Worm (Caenorhabditis elegans) whole organism, L4 larva: ENCODE data around the gene srv-32.

ENCODE experiments used
- D1046.2 ChIP-seq: fragments of 200-800 bp; sonication (Bioruptor generic); IDR thresholded peaks from 2 replicates; pipeline ENCODE4 v1.3.6; 2022; ENCODE audit warnings: missing genetic modification characterization, missing compliant biosample characterization
- F10B5.3 ChIP-seq: sonication (generic microtip); optimal IDR thresholded peaks from 2 replicates; lab custom pipeline; 2016; ENCODE audit warnings: mild to moderate bottlenecking, missing genetic modification characterization, missing compliant biosample characterization
- F26F4.8 ChIP-seq: fragments of 200-800 bp; sonication (Bioruptor generic); conservative IDR thresholded peaks from 2 replicates; pipeline ENCODE4 v1.3.6; 2022; ENCODE audit warnings: missing genetic modification characterization, missing compliant biosample characterization
- F37D6.2 ChIP-seq: sonication (generic microtip); optimal IDR thresholded peaks from 2 replicates; lab custom pipeline; 2016; ENCODE audit warnings: mild to moderate bottlenecking, missing genetic modification characterization, missing compliant biosample characterization
- F44E2.7 ChIP-seq: fragments of 200-800 bp; sonication (Bioruptor generic); IDR thresholded peaks from 2 replicates; pipeline ENCODE4 v2.1.2; 2022; ENCODE audit warnings: missing genetic modification characterization, missing compliant biosample characterization
- F49E8.2 ChIP-seq: sonication (generic microtip); optimal IDR thresholded peaks from 2 replicates; lab custom pipeline; 2016; ENCODE audit warnings: missing compliant biosample characterization, mild to moderate bottlenecking, missing genetic modification characterization, borderline replicate concordance
- R02D3.7 ChIP-seq: fragments of 150-350 bp; sonication (generic microtip); optimal IDR thresholded peaks from 3 replicates; lab custom pipeline; 2014; ENCODE audit warnings: missing biosample characterization, missing genetic modification characterization
- T26A8.4 ChIP-seq: fragments of 200-800 bp; sonication (Bioruptor generic); IDR thresholded peaks from 2 replicates; pipeline ENCODE4 v1.3.6; 2022; ENCODE audit warnings: missing genetic modification characterization, missing compliant biosample characterization
- Y5F2A.4 ChIP-seq: fragments of 200-800 bp; sonication (Bioruptor generic); optimal IDR thresholded peaks from 2 replicates; lab custom pipeline; 2018; ENCODE audit warnings: mild to moderate bottlenecking, missing genetic modification characterization, missing compliant biosample characterization
- Y75B8A.6 ChIP-seq: fragments of 200-800 bp; sonication (Bioruptor generic); IDR thresholded peaks from 2 replicates; pipeline ENCODE4 v1.3.6; 2022; ENCODE audit warnings: missing genetic modification reagents, missing genetic modification characterization, missing compliant biosample characterization
- ZK546.5 ChIP-seq, 2 experiments: sonication (generic microtip); optimal IDR thresholded peaks; 2 replicates each; lab custom pipeline; 2017; ENCODE audit warnings: missing biosample characterization in 2 of 2, missing genetic modification characterization in 2 of 2
- aha-1 ChIP-seq: fragments of 150-350 bp; peaks from one replicate; lab custom pipeline; 2014; ENCODE audit warnings: missing biosample characterization, missing genetic modification characterization
- attf-4 ChIP-seq: sonication (generic microtip); optimal IDR thresholded peaks from 3 replicates; lab custom pipeline; 2017; ENCODE audit warnings: missing biosample characterization, missing genetic modification characterization
- ceh-20 ChIP-seq: fragments of 200-800 bp; sonication (Bioruptor generic); IDR thresholded peaks from 2 replicates; pipeline ENCODE4 v1.3.6; 2022; ENCODE audit warnings: missing genetic modification reagents, missing genetic modification characterization, missing compliant biosample characterization
- ceh-28 ChIP-seq: fragments of 150-350 bp; optimal IDR thresholded peaks from 2 replicates; lab custom pipeline; 2014; ENCODE audit warnings: missing biosample characterization, missing genetic modification reagents, missing genetic modification characterization
- ceh-62 ChIP-seq: sonication (generic microtip); optimal IDR thresholded peaks from 2 replicates; lab custom pipeline; 2017; ENCODE audit warnings: missing biosample characterization, missing genetic modification characterization
- ceh-82 ChIP-seq: sonication (generic microtip); optimal IDR thresholded peaks from 2 replicates; lab custom pipeline; 2017; ENCODE audit warnings: missing biosample characterization, missing genetic modification characterization
- ces-1 ChIP-seq: fragments of 150-350 bp; sonication (generic microtip); optimal IDR thresholded peaks from 4 replicates; lab custom pipeline; 2014; ENCODE audit warnings: missing biosample characterization, missing genetic modification reagents, missing genetic modification characterization
- ctbp-1 ChIP-seq: fragments of 200-800 bp; sonication (Bioruptor generic); IDR thresholded peaks from 2 replicates; pipeline ENCODE4 v1.3.6; 2022; ENCODE audit warnings: missing genetic modification reagents, missing genetic modification characterization, missing compliant biosample characterization
- daf-12 ChIP-seq: fragments of 150-350 bp; optimal IDR thresholded peaks from 2 replicates; lab custom pipeline; 2014; ENCODE audit warnings: missing biosample characterization, missing genetic modification reagents, missing genetic modification characterization
- daf-16 ChIP-seq, 3 experiments: sonication (generic microtip); optimal IDR thresholded peaks; 2 replicates each; lab custom pipeline; 2016 to 2017; ENCODE audit warnings: missing genetic modification characterization in 3 of 3, missing genetic modification reagents in 3 of 3, mild to moderate bottlenecking in 2 of 3, missing compliant biosample characterization in 2 of 3, missing biosample characterization in 1 of 3, moderate library complexity in 1 of 3
- daf-19 ChIP-seq: fragments of 200-800 bp; sonication (Bioruptor generic); conservative IDR thresholded peaks from 2 replicates; pipeline ENCODE4 v1.3.6; 2022; ENCODE audit warnings: missing genetic modification characterization, missing compliant biosample characterization
- dmd-6 ChIP-seq: fragments of 200-800 bp; sonication (Bioruptor generic); IDR thresholded peaks from 2 replicates; pipeline ENCODE4 v1.3.6; 2022; ENCODE audit warnings: missing genetic modification reagents, missing genetic modification characterization, missing compliant biosample characterization
- dmd-9 ChIP-seq: fragments of 200-800 bp; sonication (Bioruptor generic); IDR thresholded peaks from 2 replicates; pipeline ENCODE4 v1.3.6; 2022; ENCODE audit warnings: missing genetic modification reagents, missing genetic modification characterization, missing compliant biosample characterization
- egl-27 ChIP-seq: sonication (generic microtip); optimal IDR thresholded peaks from 3 replicates; lab custom pipeline; 2017; ENCODE audit warnings: missing biosample characterization, missing genetic modification reagents, missing genetic modification characterization
- fkh-10 ChIP-seq: fragments of 150-350 bp; optimal IDR thresholded peaks from 2 replicates; lab custom pipeline; 2014; ENCODE audit warnings: missing biosample characterization, missing genetic modification reagents, missing genetic modification characterization
- fos-1 ChIP-seq: fragments of 150-350 bp; optimal IDR thresholded peaks from 2 replicates; lab custom pipeline; 2014; ENCODE audit warnings: missing biosample characterization, missing genetic modification characterization
- gei-8 ChIP-seq: fragments of 200-800 bp; sonication (Bioruptor generic); optimal IDR thresholded peaks from 2 replicates; lab custom pipeline; 2018; ENCODE audit warnings: mild to moderate bottlenecking, missing genetic modification characterization, missing compliant biosample characterization
- lim-7 ChIP-seq: fragments of 200-800 bp; sonication (Bioruptor generic); IDR thresholded peaks from 2 replicates; pipeline ENCODE4 v1.3.6; 2022; ENCODE audit warnings: missing genetic modification characterization, missing compliant biosample characterization
- lin-13 ChIP-seq: fragments of 150-350 bp; optimal IDR thresholded peaks from 2 replicates; lab custom pipeline; 2014; ENCODE audit warnings: missing biosample characterization, missing genetic modification reagents, missing genetic modification characterization
- lin-15B ChIP-seq: fragments of 150-350 bp; sonication (generic microtip); optimal IDR thresholded peaks from 3 replicates; lab custom pipeline; 2014; ENCODE audit warnings: missing biosample characterization, missing genetic modification characterization
- lin-38 ChIP-seq: fragments of 200-800 bp; sonication (Bioruptor generic); IDR thresholded peaks from 2 replicates; pipeline ENCODE4 v1.3.6; 2022; ENCODE audit warnings: missing genetic modification reagents, missing genetic modification characterization, missing compliant biosample characterization
- madf-5 ChIP-seq, 2 experiments: fragments of 200-800 bp; sonication (Bioruptor generic); IDR thresholded peaks; 2 replicates each; pipeline ENCODE4 v1.3.6; 2022; ENCODE audit warnings: missing compliant biosample characterization in 2 of 2, missing genetic modification characterization in 2 of 2
- mxl-2 ChIP-seq: fragments of 200-800 bp; sonication (Bioruptor generic); conservative IDR thresholded peaks from 2 replicates; pipeline ENCODE4 v1.3.6; 2022; ENCODE audit warnings: missing genetic modification reagents, missing genetic modification characterization, missing compliant biosample characterization
- nhr-10 ChIP-seq: fragments of 150-350 bp; optimal IDR thresholded peaks from 2 replicates; lab custom pipeline; 2014; ENCODE audit warnings: missing biosample characterization, missing genetic modification characterization
- nhr-102 ChIP-seq: sonication (generic microtip); optimal IDR thresholded peaks from 2 replicates; lab custom pipeline; 2016; ENCODE audit warnings: mild to moderate bottlenecking, missing genetic modification characterization, moderate library complexity, missing compliant biosample characterization
- nhr-237 ChIP-seq: sonication (generic microtip); optimal IDR thresholded peaks from 2 replicates; lab custom pipeline; 2017; ENCODE audit warnings: missing biosample characterization, missing genetic modification characterization
- nhr-41 ChIP-seq: fragments of 200-800 bp; sonication (Bioruptor generic); IDR thresholded peaks from 2 replicates; pipeline ENCODE4 v1.3.6; 2022; ENCODE audit warnings: missing genetic modification reagents, missing genetic modification characterization, missing compliant biosample characterization
- nhr-6 ChIP-seq: fragments of 150-350 bp; optimal IDR thresholded peaks from 2 replicates; lab custom pipeline; 2014; ENCODE audit warnings: missing biosample characterization, missing genetic modification characterization
- nhr-77 ChIP-seq: fragments of 150-350 bp; optimal IDR thresholded peaks from 2 replicates; lab custom pipeline; 2014; ENCODE audit warnings: missing biosample characterization, missing genetic modification characterization
- php-3 ChIP-seq: fragments of 200-800 bp; sonication (Bioruptor generic); IDR thresholded peaks from 2 replicates; pipeline ENCODE4 v1.3.6; 2022; ENCODE audit warnings: missing genetic modification reagents, missing genetic modification characterization, missing compliant biosample characterization
- rbr-2 ChIP-seq: sonication (generic microtip); optimal IDR thresholded peaks from 2 replicates; lab custom pipeline; 2016; ENCODE audit warnings: missing genotype, missing genetic modification characterization, missing compliant biosample characterization
- saeg-2 ChIP-seq: fragments of 200-800 bp; sonication (Bioruptor generic); IDR thresholded peaks from 2 replicates; pipeline ENCODE4 v1.3.6; 2022; ENCODE audit warnings: missing genetic modification reagents, missing genetic modification characterization, missing compliant biosample characterization
- set-16 ChIP-seq: fragments of 200-800 bp; sonication (Bioruptor generic); IDR thresholded peaks from 2 replicates; pipeline ENCODE4 v1.3.6; 2022; ENCODE audit warnings: missing genetic modification reagents, missing genetic modification characterization, missing compliant biosample characterization
- skn-1 ChIP-seq: fragments of 150-350 bp; optimal IDR thresholded peaks from 2 replicates; lab custom pipeline; 2014; ENCODE audit warnings: missing biosample characterization, missing genetic modification characterization
- snpc-1.2 ChIP-seq: fragments of 200-800 bp; sonication (Bioruptor generic); IDR thresholded peaks from 2 replicates; pipeline ENCODE4 v1.3.6; 2022; ENCODE audit warnings: missing genetic modification reagents, missing genetic modification characterization, missing compliant biosample characterization
- spr-1 ChIP-seq: sonication (generic microtip); optimal IDR thresholded peaks from 2 replicates; lab custom pipeline; 2016; ENCODE audit warnings: mild to moderate bottlenecking, missing genetic modification characterization, missing compliant biosample characterization
- tra-1 ChIP-seq: fragments of 200-800 bp; sonication (Bioruptor generic); IDR thresholded peaks from 2 replicates; pipeline ENCODE4 v1.3.6; 2022; ENCODE audit warnings: missing genetic modification reagents, missing genetic modification characterization, missing compliant biosample characterization
- unc-62 ChIP-seq, 3 experiments: fragments of 150-350 bp in 1 of 3; sonication (generic microtip); optimal IDR thresholded peaks in 2 of 3; peaks in 1 of 3; 1 replicate in 1 of 3; 2 replicates in 2 of 3; lab custom pipeline; 2014 to 2017; ENCODE audit warnings: missing biosample characterization in 3 of 3, missing genetic modification characterization in 3 of 3, missing genetic modification reagents in 3 of 3, missing genotype in 1 of 3
- vab-7 ChIP-seq: fragments of 200-800 bp; sonication (Bioruptor generic); IDR thresholded peaks from 2 replicates; pipeline ENCODE4 v1.3.6; 2022; ENCODE audit warnings: missing genetic modification reagents, missing genetic modification characterization, missing compliant biosample characterization
- zip-2 ChIP-seq: fragments of 150-350 bp; optimal IDR thresholded peaks from 2 replicates; lab custom pipeline; 2014; ENCODE audit warnings: missing biosample characterization, missing genetic modification characterization
- ztf-7 ChIP-seq: fragments of 150-350 bp; optimal IDR thresholded peaks from 2 replicates; lab custom pipeline; 2014; ENCODE audit warnings: missing biosample characterization, missing genetic modification characterization

The srv-32 gene

ce11 chrIV:6321667-6322066 lies 39.6 kb upstream of the srv-32 start, which contains the start of gene Y73B6BL.29 (continued):
- no peak for TF ChIP-seq lim-7 (GFP tag; lab: Robert Waterston, UW)
- TF ChIP-seq nhr-237 (tag; lab: Kevin White, UChicago), result no peak
- no peak for TF ChIP-seq php-3 (GFP tag; lab: Robert Waterston, UW)
- no peak for TF ChIP-seq mxl-2 (GFP tag; lab: Robert Waterston, UW)
- TF ChIP-seq lin-13 (GFP tag; lab: Kevin White, UChicago), result peak; percentile 35
- TF ChIP-seq attf-4, result no peak
- no peak for TF ChIP-seq Y5F2A.4 (GFP tag; lab: Kevin White, UChicago)
- TF ChIP-seq T26A8.4 (GFP tag; lab: Robert Waterston, UW), result peak; percentile 77
- no peak for TF ChIP-seq saeg-2
- peak; percentile 72 for TF ChIP-seq zip-2 (tag; lab: Kevin White, UChicago)
- no peak for TF ChIP-seq ceh-82 (tag; lab: Kevin White, UChicago)
- TF ChIP-seq set-16 (GFP tag; lab: Robert Waterston, UW), result no peak
- peak; percentile 43 to 51 for TF ChIP-seq ZK546.5 (tag; optimal IDR thresholded peaks at IDR 0.05; lab: Kevin White, UChicago)
- TF ChIP-seq F44E2.7, result no peak
- no peak for TF ChIP-seq egl-27 (tag; lab: Kevin White, UChicago)
- peak; percentile 84 for TF ChIP-seq snpc-1.2 (GFP tag; lab: Robert Waterston, UW)
- TF ChIP-seq Y75B8A.6 (GFP tag; lab: Robert Waterston, UW), result no peak
- TF ChIP-seq F37D6.2 (tag; lab: Kevin White, UChicago), result peak; percentile 76
- peak; percentile 82 for TF ChIP-seq dmd-9 (GFP tag; lab: Robert Waterston, UW)
- TF ChIP-seq fkh-10 (GFP tag; lab: Kevin White, UChicago), result peak; percentile 71
- TF ChIP-seq D1046.2 (GFP tag; lab: Robert Waterston, UW), result no peak
- TF ChIP-seq nhr-77 (tag; lab: Kevin White, UChicago), result no peak
- TF ChIP-seq lin-38 (GFP tag; lab: Robert Waterston, UW), result peak; percentile 86
- peak; percentile 51; the same call in 1 of the 2 replicates for TF ChIP-seq ctbp-1 (GFP tag; lab: Robert Waterston, UW)
- no peak for TF ChIP-seq R02D3.7 (tag; lab: Kevin White, UChicago)
- peak; percentile 78 for TF ChIP-seq rbr-2 (tag; lab: Kevin White, UChicago)
- no peak for TF ChIP-seq madf-5 (GFP tag; IDR thresholded peaks at IDR 0.05; lab: Robert Waterston, UW)
- peak; percentile 15 for TF ChIP-seq ces-1 (GFP tag; lab: Kevin White, UChicago)
- TF ChIP-seq nhr-41 (GFP tag; lab: Robert Waterston, UW), result no peak
- no peak for TF ChIP-seq F26F4.8 (GFP tag; lab: Robert Waterston, UW)
- peak; percentile 81 for TF ChIP-seq F49E8.2 (tag; lab: Kevin White, UChicago)
- TF ChIP-seq daf-16 (GFP tag; optimal IDR thresholded peaks at IDR 0.05; lab: Kevin White, UChicago), result peak; percentile 39 to 68
- TF ChIP-seq daf-16 (tag; optimal IDR thresholded peaks at IDR 0.05; lab: Kevin White, UChicago), result peak; percentile 45
- peak; percentile 84 for TF ChIP-seq ztf-7
- TF ChIP-seq tra-1 (GFP tag; lab: Robert Waterston, UW), result peak; percentile 76; the same call in 1 of the 2 replicates
- TF ChIP-seq unc-62 (GFP tag; optimal IDR thresholded peaks at IDR 0.05 in 1 of 2; lab: Kevin White, UChicago), result no peak
- TF ChIP-seq unc-62 (tag; optimal IDR thresholded peaks at IDR 0.05; lab: Kevin White, UChicago), result no peak
- TF ChIP-seq gei-8 (GFP tag; lab: Kevin White, UChicago), result no peak
- TF ChIP-seq daf-19 (GFP tag; lab: Robert Waterston, UW), result no peak
- TF ChIP-seq ceh-62 (tag; lab: Kevin White, UChicago), result no peak
- peak; percentile 54 for TF ChIP-seq F10B5.3 (tag; lab: Kevin White, UChicago)
- TF ChIP-seq aha-1 (tag; lab: Kevin White, UChicago), result peak; percentile 85
- 0 out of 2 replicates have a peak, but pooled peaks have one; percentile 22 for TF ChIP-seq vab-7 (GFP tag; lab: Robert Waterston, UW)
- no peak for TF ChIP-seq nhr-10 (tag; lab: Kevin White, UChicago)
- peak; percentile 96 for TF ChIP-seq nhr-6 (tag; lab: Kevin White, UChicago)
- peak; percentile 41 for TF ChIP-seq spr-1
- TF ChIP-seq lin-15B (tag; lab: Kevin White, UChicago), result no peak
- no peak for TF ChIP-seq daf-12 (tag; lab: Kevin White, UChicago)
- no peak for TF ChIP-seq ceh-20 (GFP tag; lab: Robert Waterston, UW)
- peak; percentile 85 for TF ChIP-seq nhr-102 (tag; lab: Kevin White, UChicago)
- no peak for TF ChIP-seq ceh-28 (tag; lab: Kevin White, UChicago)
- no peak for TF ChIP-seq skn-1
- TF ChIP-seq dmd-6, result peak; percentile 78
- no peak for TF ChIP-seq fos-1 (tag; lab: Kevin White, UChicago)
